Worm (Caenorhabditis elegans): ENCODE measurements around the gene plg-1.
A peak's percentile ranks its signal among the peaks of the same experiment; 100 is the strongest.

- TF ChIP-seq ztf-1 (GFP tag; conservative IDR thresholded peaks at IDR 0.05) (no peak), ama-1 (optimal IDR thresholded peaks at IDR 0.05) (peak; percentile 92), elt-1 (tag; optimal IDR thresholded peaks at IDR 0.05) (no peak), unc-62 (GFP tag; optimal IDR thresholded peaks at IDR 0.05) (no peak), lin-13 (GFP tag; optimal IDR thresholded peaks at IDR 0.05) (peak; percentile 76)
Observed at ce11 chrIII:8873990-8874668, 22.1 kb downstream of the plg-1 start.
